Fruit fly (Drosophila melanogaster) whole organism, embryonic: ENCODE data around the gene CG14668.

Experiments used
- CG10209 ChIP-seq: fragments of 200-800 bp; sonication (Bioruptor generic); optimal IDR thresholded peaks from 3 replicates; lab custom pipeline; 2017; ENCODE audit warnings: missing biosample characterization, mild to moderate bottlenecking, missing genetic modification characterization, missing genetic modification reagents
- CG11456 ChIP-seq: fragments of 200-800 bp; sonication (Bioruptor generic); IDR thresholded peaks from 3 replicates; pipeline ENCODE4 v1.3.6; 2022; ENCODE audit warnings: missing biosample characterization, missing genetic modification characterization
- CG12219 ChIP-seq: fragments of 200-800 bp; sonication (Bioruptor generic); optimal IDR thresholded peaks from 3 replicates; lab custom pipeline; 2018; ENCODE audit warnings: missing biosample characterization, mild to moderate bottlenecking, missing genetic modification characterization
- CG12299 ChIP-seq: fragments of 200-800 bp; sonication (Bioruptor generic); optimal IDR thresholded peaks from 2 replicates; lab custom pipeline; 2018; ENCODE audit warnings: missing biosample characterization, mild to moderate bottlenecking, missing genetic modification characterization
- CG12942 ChIP-seq: fragments of 200-800 bp; sonication (Bioruptor generic); optimal IDR thresholded peaks from 3 replicates; lab custom pipeline; 2016; ENCODE audit warnings: missing biosample characterization, missing genetic modification characterization
- CG13894 ChIP-seq: fragments of 200-800 bp; sonication (Bioruptor generic); optimal IDR thresholded peaks from 3 replicates; lab custom pipeline; 2018; ENCODE audit warnings: missing biosample characterization, mild to moderate bottlenecking, missing genetic modification characterization, moderate library complexity
- CG14050 ChIP-seq: fragments of 200-800 bp; sonication (Bioruptor generic); IDR thresholded peaks from 3 replicates; pipeline ENCODE4 v1.3.6; 2022; ENCODE audit warnings: missing biosample characterization, missing genetic modification characterization
- CG16813 ChIP-seq: fragments of 200-800 bp; sonication (Bioruptor generic); IDR thresholded peaks from 3 replicates; pipeline ENCODE4 v1.3.6; 2022; ENCODE audit warnings: missing biosample characterization, missing genetic modification characterization; ENCODE audit not compliant: partially characterized antibody
- CG18011 ChIP-seq: fragments of 200-800 bp; sonication (Bioruptor generic); optimal IDR thresholded peaks from 2 replicates; lab custom pipeline; 2017; ENCODE audit warnings: missing biosample characterization, missing genetic modification characterization, mild to moderate bottlenecking, moderate library complexity, missing genotype
- CG2875 ChIP-seq: fragments of 200-800 bp; sonication (Bioruptor generic); optimal IDR thresholded peaks from 2 replicates; lab custom pipeline; 2017; ENCODE audit warnings: missing biosample characterization, mild to moderate bottlenecking, missing genetic modification characterization, missing genetic modification reagents
- CG34422 ChIP-seq: fragments of 200-800 bp; sonication (Bioruptor generic); IDR thresholded peaks from 3 replicates; pipeline ENCODE4 v1.3.6; 2022; ENCODE audit warnings: missing biosample characterization, missing genetic modification characterization
- CG5953 ChIP-seq: fragments of 200-800 bp; sonication (Bioruptor generic); IDR thresholded peaks from 2 replicates; pipeline ENCODE4 v1.3.6; 2022; ENCODE audit warnings: missing biosample characterization, missing genetic modification characterization
- CG6654 ChIP-seq: fragments of 200-800 bp; sonication (Bioruptor generic); optimal IDR thresholded peaks from 2 replicates; lab custom pipeline; 2017; ENCODE audit warnings: missing biosample characterization, mild to moderate bottlenecking, missing genetic modification characterization
- CG6765 ChIP-seq: fragments of 200-800 bp; sonication (Bioruptor generic); optimal IDR thresholded peaks from 3 replicates; lab custom pipeline; 2017; ENCODE audit warnings: missing biosample characterization, mild to moderate bottlenecking, missing genetic modification characterization
- CG9609 ChIP-seq: fragments of 200-800 bp; sonication (Bioruptor generic); optimal IDR thresholded peaks from 3 replicates; lab custom pipeline; 2016; ENCODE audit warnings: missing biosample characterization, missing genetic modification characterization
- Chrac-16 ChIP-seq: fragments of 200-800 bp; sonication (Bioruptor generic); optimal IDR thresholded peaks from 3 replicates; lab custom pipeline; 2016; ENCODE audit warnings: missing biosample characterization, missing genetic modification characterization
- CkIIα-i1 ChIP-seq: fragments of 200-800 bp; sonication (Bioruptor generic); IDR thresholded peaks from 2 replicates; pipeline ENCODE4 v1.3.6; 2022; ENCODE audit warnings: missing biosample characterization, missing genetic modification characterization
- D ChIP-seq, 2 experiments: fragments of 200-800 bp in 1 of 2; fragments of >200 bp in 1 of 2; sonication (Bioruptor generic) in 1 of 2; optimal IDR thresholded peaks; 2 replicates in 1 of 2; 3 replicates in 1 of 2; lab custom pipeline; 2017; ENCODE audit warnings: mild to moderate bottlenecking in 1 of 2, missing biosample characterization in 1 of 2, missing genetic modification characterization in 1 of 2, missing genetic modification reagents in 1 of 2
- E2f2 ChIP-seq: fragments of 200-800 bp; sonication (Bioruptor generic); IDR thresholded peaks from 2 replicates; pipeline ENCODE4 v1.3.6; 2022; ENCODE audit warnings: missing biosample characterization, missing genetic modification characterization
- HLH4C ChIP-seq: fragments of 200-800 bp; sonication (Bioruptor generic); IDR thresholded peaks from 3 replicates; pipeline ENCODE4 v1.3.6; 2022; ENCODE audit warnings: missing biosample characterization, missing genetic modification characterization; ENCODE audit not compliant: partially characterized antibody
- HmgD ChIP-seq: fragments of 200-800 bp; sonication (Bioruptor generic); optimal IDR thresholded peaks from 3 replicates; lab custom pipeline; 2016; ENCODE audit warnings: missing biosample characterization, missing genetic modification characterization
- Hr51 ChIP-seq, 2 experiments: fragments of 200-800 bp; sonication (Bioruptor generic); optimal IDR thresholded peaks; 2 replicates in 1 of 2; 3 replicates in 1 of 2; lab custom pipeline; 2016 to 2018; ENCODE audit warnings: missing biosample characterization in 2 of 2, missing genetic modification characterization in 2 of 2, mild to moderate bottlenecking in 1 of 2, moderate library complexity in 1 of 2
- Hsf ChIP-seq: fragments of 200-800 bp; sonication (Bioruptor generic); optimal IDR thresholded peaks from 3 replicates; lab custom pipeline; 2016; ENCODE audit warnings: missing biosample characterization, missing genetic modification characterization
- Lpt ChIP-seq: fragments of >200 bp; optimal IDR thresholded peaks from 2 replicates; lab custom pipeline; 2018; ENCODE audit warnings: missing biosample characterization, missing genetic modification characterization
- Max ChIP-seq: fragments of 200-800 bp; sonication (Bioruptor generic); optimal IDR thresholded peaks from 2 replicates; lab custom pipeline; 2016; ENCODE audit warnings: missing biosample characterization, mild to moderate bottlenecking, missing genetic modification characterization
- Neu2 ChIP-seq: fragments of 200-800 bp; sonication (Bioruptor generic); optimal IDR thresholded peaks from 3 replicates; lab custom pipeline; 2016; ENCODE audit warnings: missing biosample characterization, missing genetic modification characterization, borderline replicate concordance
- PHDP ChIP-seq: fragments of 200-800 bp; sonication (Bioruptor generic); optimal IDR thresholded peaks from 3 replicates; lab custom pipeline; 2018; ENCODE audit warnings: missing biosample characterization, mild to moderate bottlenecking, missing genetic modification characterization, moderate library complexity
- Ptx1 ChIP-seq: fragments of 200-800 bp; sonication (Bioruptor generic); IDR thresholded peaks from 2 replicates; pipeline ENCODE4 v1.3.6; 2022; ENCODE audit warnings: missing biosample characterization, missing genetic modification characterization
- Rx ChIP-seq: fragments of 200-800 bp; sonication (Bioruptor generic); IDR thresholded peaks from 2 replicates; pipeline ENCODE4 v1.3.6; 2022; ENCODE audit warnings: missing biosample characterization, missing genetic modification characterization
- ase ChIP-seq: fragments of 200-800 bp; sonication (Bioruptor generic); IDR thresholded peaks from 3 replicates; pipeline ENCODE4 v1.3.6; 2022; ENCODE audit warnings: missing biosample characterization, missing genetic modification characterization
- ato ChIP-seq: fragments of 200-800 bp; sonication (Bioruptor generic); IDR thresholded peaks from 2 replicates; pipeline ENCODE4 v1.3.6; 2022; ENCODE audit warnings: missing biosample characterization, missing genetic modification characterization; ENCODE audit not compliant: partially characterized antibody
- az2 ChIP-seq: fragments of 200-800 bp; sonication (Bioruptor generic); optimal IDR thresholded peaks from 3 replicates; lab custom pipeline; 2016; ENCODE audit warnings: missing biosample characterization, missing genetic modification characterization
- br ChIP-seq: fragments of >200 bp; optimal IDR thresholded peaks from 2 replicates; lab custom pipeline; 2017
- chinmo ChIP-seq: fragments of 200-800 bp; sonication (Bioruptor generic); IDR thresholded peaks from 4 replicates; pipeline ENCODE4 v1.3.6; 2022; ENCODE audit warnings: missing biosample characterization, missing genetic modification characterization; ENCODE audit not compliant: partially characterized antibody
- chm ChIP-seq: fragments of 200-800 bp; sonication (Bioruptor generic); IDR thresholded peaks from 2 replicates; pipeline ENCODE4 v1.3.6; 2022; ENCODE audit warnings: missing biosample characterization, missing genetic modification characterization
- dpn ChIP-seq, 2 experiments: fragments of 200-800 bp; sonication (Bioruptor generic); optimal IDR thresholded peaks; 3 replicates each; lab custom pipeline; 2016; ENCODE audit warnings: missing biosample characterization in 2 of 2, missing genetic modification characterization in 2 of 2
- fd3F ChIP-seq: fragments of 200-800 bp; sonication (Bioruptor generic); optimal IDR thresholded peaks from 2 replicates; lab custom pipeline; 2018; ENCODE audit warnings: missing biosample characterization, mild to moderate bottlenecking, missing genetic modification characterization, moderate library complexity
- grau ChIP-seq: fragments of 200-800 bp; optimal IDR thresholded peaks from 3 replicates; lab custom pipeline; 2019; ENCODE audit warnings: missing biosample characterization, mild to moderate bottlenecking, missing genetic modification characterization, moderate library complexity
- grn ChIP-seq: fragments of 200-800 bp; sonication (Bioruptor generic); optimal IDR thresholded peaks from 3 replicates; lab custom pipeline; 2017; ENCODE audit warnings: missing biosample characterization, missing genetic modification characterization
- gsb-n ChIP-seq: fragments of 200-800 bp; sonication (Bioruptor generic); optimal IDR thresholded peaks from 3 replicates; lab custom pipeline; 2018; ENCODE audit warnings: missing biosample characterization, mild to moderate bottlenecking, missing genetic modification characterization
- jigr1 ChIP-seq: fragments of 200-800 bp; sonication (Bioruptor generic); IDR thresholded peaks from 3 replicates; pipeline ENCODE4 v1.3.6; 2022; ENCODE audit warnings: missing biosample characterization, missing genetic modification characterization
- kah ChIP-seq: fragments of 200-800 bp; sonication (Bioruptor generic); optimal IDR thresholded peaks from 2 replicates; lab custom pipeline; 2018; ENCODE audit warnings: missing biosample characterization, mild to moderate bottlenecking, missing genetic modification characterization
- otp ChIP-seq: fragments of 200-800 bp; sonication (Bioruptor generic); IDR thresholded peaks from 3 replicates; pipeline ENCODE4, ENCODE4 v1.3.6; 2022; ENCODE audit warnings: missing biosample characterization, missing genetic modification characterization
- sens ChIP-seq: fragments of 200-800 bp; sonication (Bioruptor generic); peaks from one replicate; lab custom pipeline; 2016; ENCODE audit warnings: missing biosample characterization, missing genetic modification characterization
- sens-2 ChIP-seq: fragments of 200-800 bp; sonication (Bioruptor generic); IDR thresholded peaks from 2 replicates; pipeline ENCODE4 v1.3.6; 2022; ENCODE audit warnings: missing biosample characterization, missing genetic modification characterization
- stwl ChIP-seq: fragments of 200-800 bp; sonication (Bioruptor generic); optimal IDR thresholded peaks from 3 replicates; lab custom pipeline; 2018; ENCODE audit warnings: missing biosample characterization, mild to moderate bottlenecking, missing genetic modification characterization, moderate library complexity
- vnd ChIP-seq: fragments of 200-800 bp; sonication (Bioruptor generic); IDR thresholded peaks from 3 replicates; pipeline ENCODE4 v1.3.6; 2022; ENCODE audit warnings: missing biosample characterization, missing genetic modification characterization; ENCODE audit not compliant: partially characterized antibody
- vvl ChIP-seq: fragments of 200-800 bp; sonication (Bioruptor generic); IDR thresholded peaks from 2 replicates; pipeline ENCODE4 v1.3.6; 2022; ENCODE audit warnings: missing biosample characterization, missing genetic modification characterization
- zen2 ChIP-seq: fragments of 200-800 bp; sonication (Bioruptor generic); IDR thresholded peaks from 3 replicates; pipeline ENCODE4 v1.3.6; 2022; ENCODE audit warnings: missing biosample characterization, missing genetic modification characterization; ENCODE audit not compliant: partially characterized antibody
- zf30C ChIP-seq: fragments of 200-800 bp; sonication (Bioruptor generic); optimal IDR thresholded peaks from 3 replicates; lab custom pipeline; 2018; ENCODE audit warnings: missing biosample characterization, mild to moderate bottlenecking, missing genetic modification characterization

CG14668 gene

dm6 chr3R:5393742-5394391, 6.4 kb upstream of the CG14668 start, which contains the start of gene CG1172 (continued):
- TF ChIP-seq grau (no peak), Max (GFP tag; lab: Kevin White, UChicago) (no peak), Ptx1 (GFP tag; lab: Robert Waterston, UW) (no peak), CG9609 (GFP tag; lab: Kevin White, UChicago) (no peak), Hr51 (GFP tag; optimal IDR thresholded peaks at IDR 0.05; lab: Kevin White, UChicago) (no peak), fd3F (GFP tag; lab: Kevin White, UChicago) (no peak), CG6765 (no peak), CG10209 (GFP tag; lab: Kevin White, UChicago) (no peak), vvl (GFP tag; lab: Robert Waterston, UW) (peak; percentile 88), ato (GFP tag; lab: Robert Waterston, UW) (no peak), PHDP (tag; lab: Kevin White, UChicago) (peak; percentile 61), sens (peak; percentile 28), kah (GFP tag; lab: Kevin White, UChicago) (no peak), Lpt (GFP tag; lab: Kevin White, UChicago) (no peak), CG11456 (no peak), Rx (GFP tag; lab: Robert Waterston, UW) (no peak), CG12942 (GFP tag; lab: Kevin White, UChicago) (no peak), Chrac-16 (GFP tag; lab: Kevin White, UChicago) (no peak), CG12219 (GFP tag; lab: Kevin White, UChicago) (no peak), CG14050 (GFP tag; lab: Robert Waterston, UW) (no peak), CG34422 (GFP tag; lab: Robert Waterston, UW) (no peak; the same call in 2 of the 3 replicates), CG13894 (no peak), D (optimal IDR thresholded peaks at IDR 0.05; lab: Kevin White, UChicago) (peak; percentile 37), D (GFP tag; optimal IDR thresholded peaks at IDR 0.05; lab: Kevin White, UChicago) (no peak), Hsf (GFP tag; lab: Kevin White, UChicago) (no peak), grn (GFP tag; lab: Kevin White, UChicago) (no peak), CG5953 (GFP tag; lab: Robert Waterston, UW) (no peak), CG18011 (GFP tag; lab: Kevin White, UChicago) (no peak), E2f2 (GFP tag; lab: Robert Waterston, UW) (peak; percentile 85), zen2 (GFP tag; lab: Robert Waterston, UW) (peak; percentile 60; the same call in 2 of the 3 replicates), az2 (GFP tag; lab: Kevin White, UChicago) (no peak), CG2875 (no peak), otp (GFP tag; lab: Robert Waterston, UW) (no peak), CG12299 (tag; lab: Kevin White, UChicago) (peak; percentile 11), br (lab: Kevin White, UChicago) (no peak), chm (no peak), stwl (tag; lab: Kevin White, UChicago) (peak; percentile 96), HLH4C (GFP tag; lab: Robert Waterston, UW) (peak; percentile 69), CG16813 (GFP tag; lab: Robert Waterston, UW) (peak; percentile 79), chinmo (0 out of 4 replicates have a peak, but pooled peaks have one; percentile 48), CkIIα-i1 (no peak), zf30C (GFP tag; lab: Kevin White, UChicago) (no peak), vnd (peak; percentile 52; the same call in 2 of the 3 replicates), CG6654 (GFP tag; lab: Kevin White, UChicago) (no peak), dpn (GFP tag; optimal IDR thresholded peaks at IDR 0.05; lab: Kevin White, UChicago) (peak in 1 of 2 experiments; percentile 3), gsb-n (tag; lab: Kevin White, UChicago) (no peak), ase (GFP tag; lab: Robert Waterston, UW) (no peak), HmgD (GFP tag; lab: Kevin White, UChicago) (no peak), jigr1 (no peak), Neu2 (GFP tag; lab: Kevin White, UChicago) (no peak), sens-2 (no peak)
